Worm (Caenorhabditis elegans) whole organism, young adult: ENCODE results near the gene Y25C1A.7.

Source experiments
- B0035.1 ChIP-seq: sonication (generic microtip); optimal IDR thresholded peaks from 2 replicates; lab custom pipeline; 2016; ENCODE audit warnings: missing genetic modification characterization, mild to moderate bottlenecking, missing compliant biosample characterization, missing genotype, missing genetic modification reagents
- ama-1 ChIP-seq, 3 experiments: fragments of 150-350 bp in 1 of 3; sonication (generic microtip) in 2 of 3; optimal IDR thresholded peaks; 2 replicates each; lab custom pipeline; 2014 to 2018; ENCODE audit warnings: missing biosample characterization in 2 of 3, missing genetic modification characterization in 2 of 3, missing genetic modification reagents in 2 of 3
- egrh-3 ChIP-seq: fragments of 200-800 bp; sonication (Bioruptor generic); IDR thresholded peaks from 2 replicates; pipeline ENCODE4 v1.3.6; 2022; ENCODE audit warnings: missing genetic modification reagents, missing genetic modification characterization, missing compliant biosample characterization
- mel-28 ChIP-seq: sonication (generic microtip); optimal IDR thresholded peaks from 2 replicates; lab custom pipeline; 2016; ENCODE audit warnings: borderline replicate concordance, mild to moderate bottlenecking, missing genetic modification characterization, missing compliant biosample characterization
- nfya-1 ChIP-seq: sonication (generic microtip); optimal IDR thresholded peaks from 2 replicates; lab custom pipeline; 2017; ENCODE audit warnings: antibody characterized with exemption, missing compliant biosample characterization, missing genetic modification characterization, borderline replicate concordance; ENCODE audit not compliant: insufficient read depth

- no peak for TF ChIP-seq mel-28
- no peak for TF ChIP-seq nfya-1
- no peak for TF ChIP-seq B0035.1 (tag; lab: Kevin White, UChicago)
- no peak for TF ChIP-seq egrh-3 (GFP tag; lab: Robert Waterston, UW)
- TF ChIP-seq ama-1 (optimal IDR thresholded peaks at IDR 0.05; lab: Kevin White, UChicago) = no peak
- TF ChIP-seq ama-1 (GFP tag; optimal IDR thresholded peaks at IDR 0.05; lab: Kevin White, UChicago) = no peak
Measured at ce11 chrII:3066401-3066800, 4.5 kb downstream of the Y25C1A.7 start.
